Fruit fly (Drosophila melanogaster) whole organism, embryonic: ENCODE measurements around the gene CG34180.

Source experiments
- Atf3 ChIP-seq: fragments of 200-800 bp; sonication (Bioruptor generic); optimal IDR thresholded peaks from 3 replicates; lab custom pipeline; 2016; ENCODE audit warnings: missing biosample characterization, missing genetic modification characterization
- CG10209 ChIP-seq: fragments of 200-800 bp; sonication (Bioruptor generic); optimal IDR thresholded peaks from 3 replicates; lab custom pipeline; 2017; ENCODE audit warnings: missing biosample characterization, mild to moderate bottlenecking, missing genetic modification characterization, missing genetic modification reagents
- CG1024 ChIP-seq: fragments of 200-800 bp; sonication (Bioruptor generic); IDR thresholded peaks from 2 replicates; pipeline ENCODE4 v1.3.6; 2022; ENCODE audit warnings: missing biosample characterization, missing genetic modification characterization
- CG10654 ChIP-seq: fragments of 200-800 bp; sonication (Bioruptor generic); optimal IDR thresholded peaks from 2 replicates; lab custom pipeline; 2016; ENCODE audit warnings: missing biosample characterization, missing genetic modification characterization
- CG11504 ChIP-seq: fragments of 200-800 bp; sonication (Bioruptor generic); optimal IDR thresholded peaks from 3 replicates; lab custom pipeline; 2019; ENCODE audit warnings: missing biosample characterization, mild to moderate bottlenecking, missing genetic modification characterization, moderate library complexity
- CG12236 ChIP-seq: fragments of 200-800 bp; sonication (Bioruptor generic); optimal IDR thresholded peaks from 2 replicates; lab custom pipeline; 2016; ENCODE audit warnings: missing biosample characterization, missing genetic modification characterization
- CG13624 ChIP-seq: fragments of 200-800 bp; sonication (Bioruptor generic); optimal IDR thresholded peaks from 2 replicates; lab custom pipeline; 2016; ENCODE audit warnings: missing biosample characterization, missing genetic modification characterization
- CG14710 ChIP-seq: fragments of 200-800 bp; sonication (Bioruptor generic); optimal IDR thresholded peaks from 3 replicates; lab custom pipeline; 2019; ENCODE audit warnings: missing biosample characterization, mild to moderate bottlenecking, missing genetic modification characterization, moderate library complexity
- CG17568 ChIP-seq: fragments of 200-800 bp; sonication (Bioruptor generic); optimal IDR thresholded peaks from 2 replicates; lab custom pipeline; 2018; ENCODE audit warnings: missing biosample characterization, mild to moderate bottlenecking, missing genetic modification characterization, moderate library complexity
- CG3726 ChIP-seq: fragments of 200-800 bp; sonication (Bioruptor generic); IDR thresholded peaks from 3 replicates; pipeline ENCODE4, ENCODE4 v1.3.6; 2022; ENCODE audit warnings: missing biosample characterization, missing genetic modification characterization
- CG3995 ChIP-seq: fragments of 200-800 bp; sonication (Bioruptor generic); optimal IDR thresholded peaks from 3 replicates; lab custom pipeline; 2016; ENCODE audit warnings: missing biosample characterization, missing genetic modification characterization
- CG42726 ChIP-seq: fragments of 200-800 bp; sonication (Bioruptor generic); IDR thresholded peaks from 2 replicates; pipeline ENCODE4 v1.3.6; 2022; ENCODE audit warnings: missing biosample characterization, missing genetic modification characterization; ENCODE audit not compliant: partially characterized antibody
- CG7357 ChIP-seq: fragments of 200-800 bp; sonication (Bioruptor generic); IDR thresholded peaks from 3 replicates; pipeline ENCODE4 v1.3.6; 2022; ENCODE audit warnings: missing biosample characterization, missing genetic modification characterization
- CG7372 ChIP-seq: fragments of 200-800 bp; sonication (Bioruptor generic); IDR thresholded peaks from 2 replicates; pipeline ENCODE4 v1.3.6; 2022; ENCODE audit warnings: missing biosample characterization, missing genetic modification characterization
- CG7928 ChIP-seq: fragments of 200-800 bp; sonication (Bioruptor generic); optimal IDR thresholded peaks from 2 replicates; lab custom pipeline; 2017; ENCODE audit warnings: missing biosample characterization, mild to moderate bottlenecking, missing genetic modification characterization
- CG8089 ChIP-seq: fragments of 200-800 bp; sonication (Bioruptor generic); optimal IDR thresholded peaks from 3 replicates; lab custom pipeline; 2016; ENCODE audit warnings: missing biosample characterization, missing genetic modification characterization
- CHES-1-like ChIP-seq: fragments of 200-800 bp; sonication (Bioruptor generic); optimal IDR thresholded peaks from 2 replicates; lab custom pipeline; 2016; ENCODE audit warnings: missing biosample characterization, missing genetic modification characterization
- HLH54F ChIP-seq: fragments of 200-800 bp; sonication (Bioruptor generic); optimal IDR thresholded peaks from 3 replicates; lab custom pipeline; 2016; ENCODE audit warnings: missing biosample characterization, missing genetic modification characterization
- Kr ChIP-seq: fragments of 200-800 bp; sonication (Bioruptor generic); optimal IDR thresholded peaks from 2 replicates; lab custom pipeline; 2017; ENCODE audit warnings: missing biosample characterization, mild to moderate bottlenecking, missing genetic modification characterization
- Nf-YA ChIP-seq: fragments of 200-800 bp; sonication (Bioruptor generic); IDR thresholded peaks from 2 replicates; pipeline ENCODE4 v1.3.6; 2022; ENCODE audit warnings: missing biosample characterization, missing genetic modification characterization
- NfI ChIP-seq: fragments of 200-800 bp; sonication (Bioruptor generic); optimal IDR thresholded peaks from 3 replicates; lab custom pipeline; 2018; ENCODE audit warnings: missing biosample characterization, mild to moderate bottlenecking, missing genetic modification characterization, moderate library complexity
- Stat92E ChIP-seq, 3 experiments: fragments of >200 bp in 2 of 3; fragments of 200-800 bp in 1 of 3; sonication (Bioruptor generic) in 1 of 3; optimal IDR thresholded peaks; 2 replicates each; lab custom pipeline; 2017 to 2019; ENCODE audit warnings: missing biosample characterization in 3 of 3, missing genetic modification characterization in 3 of 3, mild to moderate bottlenecking in 1 of 3, moderate library complexity in 1 of 3
- al ChIP-seq: fragments of 200-800 bp; sonication (Bioruptor generic); IDR thresholded peaks from 2 replicates; pipeline ENCODE4 v1.3.6; 2022; ENCODE audit warnings: missing biosample characterization, missing genetic modification characterization
- br ChIP-seq: fragments of >200 bp; optimal IDR thresholded peaks from 2 replicates; lab custom pipeline; 2017
- btn ChIP-seq: fragments of 200-800 bp; sonication (Bioruptor generic); optimal IDR thresholded peaks from 2 replicates; lab custom pipeline; 2016; ENCODE audit warnings: missing biosample characterization, missing genetic modification characterization
- cas ChIP-seq: fragments of 200-800 bp; sonication (Bioruptor generic); IDR thresholded peaks from 2 replicates; pipeline ENCODE4 v1.3.6; 2022; ENCODE audit warnings: missing biosample characterization, missing genetic modification characterization
- cg ChIP-seq: fragments of 200-800 bp; sonication (Bioruptor generic); optimal IDR thresholded peaks from 3 replicates; lab custom pipeline; 2019; ENCODE audit warnings: missing biosample characterization, mild to moderate bottlenecking, missing genetic modification characterization, moderate library complexity
- chn ChIP-seq: fragments of 200-800 bp; sonication (Bioruptor generic); optimal IDR thresholded peaks from 2 replicates; lab custom pipeline; 2016; ENCODE audit warnings: missing biosample characterization, missing genetic modification characterization
- crol ChIP-seq: fragments of 200-800 bp; sonication (Bioruptor generic); IDR thresholded peaks from 2 replicates; pipeline ENCODE4 v1.3.6; 2022; ENCODE audit warnings: missing biosample characterization, missing genetic modification characterization
- danr ChIP-seq: fragments of 200-800 bp; sonication (Bioruptor generic); IDR thresholded peaks from 2 replicates; pipeline ENCODE4 v1.3.6; 2022; ENCODE audit warnings: missing biosample characterization, missing genetic modification characterization
- dmrt11E ChIP-seq: fragments of 200-800 bp; sonication (Bioruptor generic); optimal IDR thresholded peaks from 3 replicates; lab custom pipeline; 2018; ENCODE audit warnings: missing biosample characterization, mild to moderate bottlenecking, missing genetic modification characterization, moderate library complexity
- ewg ChIP-seq: fragments of 200-800 bp; sonication (Bioruptor generic); optimal IDR thresholded peaks from 3 replicates; lab custom pipeline; 2017; ENCODE audit warnings: mild to moderate bottlenecking, missing biosample characterization, missing genetic modification reagents, missing genetic modification characterization
- exex ChIP-seq: fragments of 200-800 bp; sonication (Bioruptor generic); optimal IDR thresholded peaks from 4 replicates; lab custom pipeline; 2018; ENCODE audit warnings: missing biosample characterization, mild to moderate bottlenecking, missing genetic modification characterization, moderate library complexity
- fd64A ChIP-seq: fragments of 200-800 bp; sonication (Bioruptor generic); optimal IDR thresholded peaks from 3 replicates; lab custom pipeline; 2018; ENCODE audit warnings: missing biosample characterization, mild to moderate bottlenecking, missing genetic modification characterization
- hb ChIP-seq: fragments of 200-800 bp; sonication (Bioruptor generic); IDR thresholded peaks from 3 replicates; pipeline ENCODE4 v1.3.6; 2022; ENCODE audit warnings: missing biosample characterization, missing genetic modification characterization; ENCODE audit not compliant: partially characterized antibody
- kah ChIP-seq: fragments of 200-800 bp; sonication (Bioruptor generic); optimal IDR thresholded peaks from 2 replicates; lab custom pipeline; 2018; ENCODE audit warnings: missing biosample characterization, mild to moderate bottlenecking, missing genetic modification characterization
- kni ChIP-seq: fragments of 200-800 bp; sonication (Bioruptor generic); optimal IDR thresholded peaks from 3 replicates; lab custom pipeline; 2017; ENCODE audit warnings: mild to moderate bottlenecking, missing biosample characterization, missing genetic modification reagents, missing genetic modification characterization
- knrl ChIP-seq: fragments of 200-800 bp; sonication (Bioruptor generic); IDR thresholded peaks from 3 replicates; pipeline ENCODE4 v1.3.6; 2022; ENCODE audit warnings: missing biosample characterization, missing genetic modification characterization; ENCODE audit not compliant: partially characterized antibody
- nerfin-2 ChIP-seq: fragments of 200-800 bp; sonication (Bioruptor generic); IDR thresholded peaks from 2 replicates; pipeline ENCODE4 v1.3.6; 2022; ENCODE audit warnings: missing biosample characterization, missing genetic modification characterization; ENCODE audit not compliant: partially characterized antibody
- nmo ChIP-seq: fragments of 200-800 bp; sonication (Bioruptor generic); optimal IDR thresholded peaks from 2 replicates; lab custom pipeline; 2018; ENCODE audit warnings: missing biosample characterization, mild to moderate bottlenecking, missing genetic modification characterization, moderate library complexity
- org-1 ChIP-seq: fragments of 200-800 bp; sonication (Bioruptor generic); optimal IDR thresholded peaks from 2 replicates; lab custom pipeline; 2017; ENCODE audit warnings: missing biosample characterization, missing genetic modification characterization
- p53 ChIP-seq: fragments of 200-800 bp; sonication (Bioruptor generic); optimal IDR thresholded peaks from 2 replicates; lab custom pipeline; 2016; ENCODE audit warnings: missing biosample characterization, missing genetic modification characterization
- pita ChIP-seq: fragments of 200-800 bp; sonication (Bioruptor generic); optimal IDR thresholded peaks from 2 replicates; lab custom pipeline; 2017; ENCODE audit warnings: missing biosample characterization, mild to moderate bottlenecking, missing genetic modification characterization
- schlank ChIP-seq: fragments of 200-800 bp; sonication (Bioruptor generic); optimal IDR thresholded peaks from 2 replicates; lab custom pipeline; 2018; ENCODE audit warnings: missing biosample characterization, mild to moderate bottlenecking, missing genetic modification characterization
- sna ChIP-seq: fragments of 200-800 bp; sonication (Bioruptor generic); IDR thresholded peaks from 2 replicates; pipeline ENCODE4 v1.3.6; 2022; ENCODE audit warnings: missing biosample characterization, missing genetic modification characterization; ENCODE audit not compliant: partially characterized antibody
- ssp ChIP-seq: fragments of 200-800 bp; sonication (Bioruptor generic); IDR thresholded peaks from 2 replicates; pipeline ENCODE4 v1.3.6; 2022; ENCODE audit warnings: missing biosample characterization, missing genetic modification characterization
- twi ChIP-seq: fragments of 200-800 bp; optimal IDR thresholded peaks from 2 replicates; lab custom pipeline; 2019; ENCODE audit warnings: missing biosample characterization, mild to moderate bottlenecking, missing genetic modification characterization, moderate library complexity
- unpg ChIP-seq: fragments of 200-800 bp; sonication (Bioruptor generic); optimal IDR thresholded peaks from 3 replicates; lab custom pipeline; 2018; ENCODE audit warnings: missing biosample characterization, mild to moderate bottlenecking, missing genetic modification characterization, moderate library complexity
- zf30C ChIP-seq: fragments of 200-800 bp; sonication (Bioruptor generic); optimal IDR thresholded peaks from 3 replicates; lab custom pipeline; 2018; ENCODE audit warnings: missing biosample characterization, mild to moderate bottlenecking, missing genetic modification characterization

Gene CG34180

dm6 chr2L:6062382-6063082 lies 2.2 kb downstream of the CG34180 start, which contains the start of the genes ND-51 and CG13994 (continued):
- TF ChIP-seq CG8089 (GFP tag; lab: Kevin White, UChicago) (peak; percentile 73), CG42726 (GFP tag; lab: Robert Waterston, UW) (no peak), nerfin-2 (GFP tag; lab: Robert Waterston, UW) (no peak), kni (peak; percentile 75), NfI (peak; percentile 87), chn (GFP tag; lab: Kevin White, UChicago) (peak; percentile 63), Atf3 (GFP tag; lab: Kevin White, UChicago) (peak; percentile 52), danr (GFP tag; lab: Robert Waterston, UW) (no peak), crol (GFP tag; lab: Robert Waterston, UW) (no peak), nmo (GFP tag; lab: Kevin White, UChicago) (peak; percentile 89), Kr (GFP tag; lab: Kevin White, UChicago) (no peak), CG7928 (GFP tag; lab: Kevin White, UChicago) (no peak), hb (no peak), pita (GFP tag; lab: Kevin White, UChicago) (no peak), CG13624 (peak; percentile 86), CG7357 (GFP tag; lab: Robert Waterston, UW) (peak; percentile 73), fd64A (GFP tag; lab: Kevin White, UChicago) (no peak), zf30C (GFP tag; lab: Kevin White, UChicago) (no peak), p53 (GFP tag; lab: Kevin White, UChicago) (peak; percentile 72), dmrt11E (tag; lab: Kevin White, UChicago) (peak; percentile 71), org-1 (GFP tag; lab: Kevin White, UChicago) (no peak), CG11504 (tag; lab: Kevin White, UChicago) (no peak), CG12236 (GFP tag; lab: Kevin White, UChicago) (peak; percentile 51), sna (GFP tag; lab: Robert Waterston, UW) (no peak; the same call in 1 of the 2 replicates), CG10209 (GFP tag; lab: Kevin White, UChicago) (peak; percentile 71), br (lab: Kevin White, UChicago) (no peak), btn (GFP tag; lab: Kevin White, UChicago) (peak; percentile 58), Nf-YA (GFP tag; lab: Robert Waterston, UW) (0 out of 2 replicates have a peak, but pooled peaks have one; percentile 45), CG3726 (no peak), CG17568 (no peak), ssp (GFP tag; lab: Robert Waterston, UW) (peak; percentile 94), cg (GFP tag; lab: Kevin White, UChicago) (no peak), CG14710 (tag; lab: Kevin White, UChicago) (peak; percentile 91), exex (peak; percentile 73), CHES-1-like (GFP tag; lab: Kevin White, UChicago) (peak; percentile 79), HLH54F (GFP tag; lab: Kevin White, UChicago) (peak; percentile 84), ewg (GFP tag; lab: Kevin White, UChicago) (peak; percentile 87), CG7372 (GFP tag; lab: Robert Waterston, UW) (peak; percentile 83), Stat92E (GFP tag; optimal IDR thresholded peaks at IDR 0.05; lab: Kevin White, UChicago) (peak in 1 of 3 experiments; percentile 34), CG1024 (GFP tag; lab: Robert Waterston, UW) (peak; percentile 82), cas (peak; percentile 80), CG3995 (peak; percentile 46), twi (tag; lab: Kevin White, UChicago) (peak; percentile 63), schlank (peak; percentile 52), CG10654 (GFP tag; lab: Kevin White, UChicago) (peak; percentile 86), al (GFP tag; lab: Robert Waterston, UW) (peak; percentile 66), unpg (GFP tag; lab: Kevin White, UChicago) (peak; percentile 85), knrl (GFP tag; lab: Robert Waterston, UW) (peak; percentile 50; the same call in 2 of the 3 replicates), kah (GFP tag; lab: Kevin White, UChicago) (peak; percentile 34)
